Worm (Caenorhabditis elegans) whole organism, L4 larva: ENCODE measurements around the gene C45B2.2.
A peak's percentile ranks its signal among the peaks of the same experiment; 100 is the strongest.

Experiments
- ZK546.5 ChIP-seq, 2 experiments: sonication (generic microtip); optimal IDR thresholded peaks; 2 replicates each; lab custom pipeline; 2017; ENCODE audit warnings: missing biosample characterization in 2 of 2, missing genetic modification characterization in 2 of 2
- lin-39 ChIP-seq: fragments of 150-350 bp; optimal IDR thresholded peaks from 2 replicates; lab custom pipeline; 2014; ENCODE audit warnings: missing biosample characterization, missing genetic modification reagents, missing genetic modification characterization
- nhr-10 ChIP-seq: fragments of 150-350 bp; optimal IDR thresholded peaks from 2 replicates; lab custom pipeline; 2014; ENCODE audit warnings: missing biosample characterization, missing genetic modification characterization

ce11 chrX:6091967-6092366, 7.4 kb downstream of the C45B2.2 start, which contains the start of gene hsp-3:
- TF ChIP-seq lin-39 (tag; lab: Kevin White, UChicago), result no peak
- TF ChIP-seq nhr-10 (tag; lab: Kevin White, UChicago), result peak; percentile 66
- no peak for TF ChIP-seq ZK546.5 (tag; optimal IDR thresholded peaks at IDR 0.05; lab: Kevin White, UChicago)
